Worm (Caenorhabditis elegans) whole organism, young adult: ENCODE measurements around the gene lin-49.

Experiments used
- B0336.3 ChIP-seq: fragments of 200-800 bp; sonication (Bioruptor generic); IDR thresholded peaks from 2 replicates; pipeline ENCODE4 v1.3.6; 2022; ENCODE audit warnings: missing genetic modification characterization, missing compliant biosample characterization
- ama-1 ChIP-seq, 3 experiments: fragments of 150-350 bp in 1 of 3; sonication (generic microtip) in 2 of 3; optimal IDR thresholded peaks; 2 replicates each; lab custom pipeline; 2014 to 2018; ENCODE audit warnings: missing biosample characterization in 2 of 3, missing genetic modification characterization in 2 of 3, missing genetic modification reagents in 2 of 3
- cebp-2 ChIP-seq: fragments of 200-800 bp; sonication (Bioruptor generic); IDR thresholded peaks from 2 replicates; pipeline ENCODE4 v1.3.6; 2022; ENCODE audit warnings: missing genetic modification characterization, missing compliant biosample characterization
- ceh-58 ChIP-seq: fragments of 200-800 bp; sonication (Bioruptor generic); IDR thresholded peaks from 2 replicates; pipeline ENCODE4 v1.3.6; 2022; ENCODE audit warnings: missing genetic modification characterization, missing compliant biosample characterization
- lin-35 ChIP-seq, 3 experiments: fragments of 150-350 bp in 2 of 3; sonication (generic microtip) in 1 of 3; optimal IDR thresholded peaks; 2 replicates each; lab custom pipeline; 2014 to 2018; ENCODE audit warnings: missing biosample characterization in 3 of 3, missing genetic modification characterization in 3 of 3, missing genetic modification reagents in 3 of 3
- madf-10 ChIP-seq: sonication (generic microtip); optimal IDR thresholded peaks from 2 replicates; lab custom pipeline; 2016; ENCODE audit warnings: mild to moderate bottlenecking, missing genetic modification characterization, missing compliant biosample characterization
- nfya-1 ChIP-seq: sonication (generic microtip); optimal IDR thresholded peaks from 2 replicates; lab custom pipeline; 2017; ENCODE audit warnings: antibody characterized with exemption, missing compliant biosample characterization, missing genetic modification characterization, borderline replicate concordance; ENCODE audit not compliant: insufficient read depth
- nhr-80 ChIP-seq: sonication (generic microtip); optimal IDR thresholded peaks from 2 replicates; lab custom pipeline; 2016; ENCODE audit warnings: missing genetic modification characterization, missing compliant biosample characterization
- rcor-1 ChIP-seq: fragments of 200-800 bp; sonication (Bioruptor generic); IDR thresholded peaks from 2 replicates; pipeline ENCODE4 v1.3.6; 2022; ENCODE audit warnings: missing genetic modification reagents, missing genetic modification characterization, missing compliant biosample characterization
- sptf-2 ChIP-seq: fragments of 200-800 bp; sonication (Bioruptor generic); optimal IDR thresholded peaks from 2 replicates; lab custom pipeline; 2018; ENCODE audit warnings: mild to moderate bottlenecking, missing genetic modification characterization, missing compliant biosample characterization
- tbx-9 ChIP-seq: sonication (generic microtip); optimal IDR thresholded peaks from 2 replicates; lab custom pipeline; 2016; ENCODE audit warnings: borderline replicate concordance, missing genetic modification characterization, inconsistent platforms, missing compliant biosample characterization
- unc-130 ChIP-seq: sonication (generic microtip); optimal IDR thresholded peaks from 2 replicates; lab custom pipeline; 2016; ENCODE audit warnings: missing genetic modification reagents, missing genetic modification characterization, missing compliant biosample characterization
- unc-62 ChIP-seq: fragments of 150-350 bp; optimal IDR thresholded peaks from 2 replicates; lab custom pipeline; 2014; ENCODE audit warnings: missing biosample characterization, missing genetic modification reagents, missing genetic modification characterization
- ztf-26 ChIP-seq: sonication (generic microtip); optimal IDR thresholded peaks from 2 replicates; lab custom pipeline; 2017; ENCODE audit warnings: missing genetic modification characterization, missing compliant biosample characterization

ce11 chrIV:8617047-8617446 is 3.4 kb upstream of the lin-49 start, which contains the start of the genes F42A9.7 and F42A9.3:
- TF ChIP-seq B0336.3 (GFP tag; lab: Robert Waterston, UW) (no peak), unc-130 (no peak), cebp-2 (GFP tag; lab: Robert Waterston, UW) (no peak), ama-1 (optimal IDR thresholded peaks at IDR 0.05; lab: Kevin White, UChicago) (no peak), ama-1 (GFP tag; optimal IDR thresholded peaks at IDR 0.05; lab: Kevin White, UChicago) (no peak), nfya-1 (tag; lab: Kevin White, UChicago) (no peak), lin-35 (GFP tag; optimal IDR thresholded peaks at IDR 0.05; lab: Kevin White, UChicago) (no peak), ceh-58 (no peak), madf-10 (tag; lab: Kevin White, UChicago) (no peak), unc-62 (GFP tag; lab: Kevin White, UChicago) (no peak), ztf-26 (tag; lab: Kevin White, UChicago) (no peak), rcor-1 (GFP tag; lab: Robert Waterston, UW) (no peak), nhr-80 (no peak), sptf-2 (GFP tag; lab: Kevin White, UChicago) (no peak), tbx-9 (tag; lab: Kevin White, UChicago) (no peak)
